Worm (Caenorhabditis elegans) whole organism, young adult: ENCODE results near the gene algn-2.

Source experiments
- B0019.2 ChIP-seq: fragments of 200-800 bp; sonication (Bioruptor generic); conservative IDR thresholded peaks from 2 replicates; pipeline ENCODE4 v1.3.6; 2022; ENCODE audit warnings: missing genetic modification reagents, missing genetic modification characterization, missing compliant biosample characterization
- B0336.3 ChIP-seq: fragments of 200-800 bp; sonication (Bioruptor generic); IDR thresholded peaks from 2 replicates; pipeline ENCODE4 v1.3.6; 2022; ENCODE audit warnings: missing genetic modification characterization, missing compliant biosample characterization
- F52B5.7 ChIP-seq: sonication (generic microtip); optimal IDR thresholded peaks from 2 replicates; lab custom pipeline; 2016; ENCODE audit warnings: mild to moderate bottlenecking, missing genetic modification characterization, missing compliant biosample characterization
- K12H6.12 ChIP-seq: fragments of 200-800 bp; sonication (Bioruptor generic); optimal IDR thresholded peaks from 2 replicates; lab custom pipeline; 2018; ENCODE audit warnings: mild to moderate bottlenecking, missing genetic modification characterization, missing compliant biosample characterization
- T07F8.4 ChIP-seq: sonication (generic microtip); optimal IDR thresholded peaks from 2 replicates; lab custom pipeline; 2016; ENCODE audit warnings: mild to moderate bottlenecking, missing genetic modification characterization, moderate library complexity, missing compliant biosample characterization
- T26A5.8 ChIP-seq: sonication (generic microtip); optimal IDR thresholded peaks from 2 replicates; lab custom pipeline; 2016; ENCODE audit warnings: missing genetic modification characterization, missing compliant biosample characterization
- Y56A3A.18 ChIP-seq: fragments of 200-800 bp; sonication (Bioruptor generic); IDR thresholded peaks from 2 replicates; pipeline ENCODE4 v1.3.6; 2022; ENCODE audit warnings: missing genetic modification reagents, missing genetic modification characterization, missing compliant biosample characterization
- Y95B8A.8 ChIP-seq: fragments of 200-800 bp; sonication (Bioruptor generic); IDR thresholded peaks from 2 replicates; pipeline ENCODE4 v1.3.6; 2022; ENCODE audit warnings: missing genetic modification reagents, missing genetic modification characterization, missing compliant biosample characterization
- atf-7 ChIP-seq: sonication (generic microtip); optimal IDR thresholded peaks from 2 replicates; lab custom pipeline; 2017; ENCODE audit warnings: mild to moderate bottlenecking, missing genetic modification characterization, missing compliant biosample characterization
- attf-5 ChIP-seq: fragments of 200-800 bp; sonication (Bioruptor generic); optimal IDR thresholded peaks from 2 replicates; lab custom pipeline; 2018; ENCODE audit warnings: mild to moderate bottlenecking, missing genetic modification characterization, missing compliant biosample characterization
- bed-1 ChIP-seq: fragments of 200-800 bp; sonication (Bioruptor generic); IDR thresholded peaks from 2 replicates; pipeline ENCODE4 v1.3.6; 2022; ENCODE audit warnings: missing genetic modification reagents, missing genetic modification characterization, missing compliant biosample characterization
- ceh-100 ChIP-seq: fragments of 200-800 bp; sonication (Bioruptor generic); IDR thresholded peaks from 2 replicates; pipeline ENCODE4 v1.3.6; 2022; ENCODE audit warnings: missing genetic modification reagents, missing genetic modification characterization, missing compliant biosample characterization
- ceh-27 ChIP-seq: fragments of 200-800 bp; sonication (Bioruptor generic); optimal IDR thresholded peaks from 2 replicates; lab custom pipeline; 2018; ENCODE audit warnings: mild to moderate bottlenecking, missing genetic modification characterization, moderate library complexity, missing compliant biosample characterization
- ceh-40 ChIP-seq: fragments of 200-800 bp; sonication (Bioruptor generic); IDR thresholded peaks from 2 replicates; pipeline ENCODE4 v1.3.6; 2022; ENCODE audit warnings: missing genetic modification characterization, missing compliant biosample characterization
- ceh-79 ChIP-seq: sonication (generic microtip); optimal IDR thresholded peaks from 2 replicates; lab custom pipeline; 2017; ENCODE audit warnings: mild to moderate bottlenecking, missing genetic modification characterization, missing compliant biosample characterization
- chd-7 ChIP-seq: sonication (generic microtip); optimal IDR thresholded peaks from 2 replicates; lab custom pipeline; 2016; ENCODE audit warnings: mild to moderate bottlenecking, missing genetic modification characterization, moderate library complexity, missing compliant biosample characterization
- die-1 ChIP-seq: sonication (generic microtip); optimal IDR thresholded peaks from 2 replicates; lab custom pipeline; 2016; ENCODE audit warnings: missing genotype, mild to moderate bottlenecking, missing genetic modification characterization, missing compliant biosample characterization
- efl-1 ChIP-seq: fragments of 150-350 bp; optimal IDR thresholded peaks from 2 replicates; lab custom pipeline; 2014; ENCODE audit warnings: missing biosample characterization, missing genetic modification reagents, missing genetic modification characterization
- fkh-3 ChIP-seq: sonication (generic microtip); optimal IDR thresholded peaks from 2 replicates; lab custom pipeline; 2016; ENCODE audit warnings: mild to moderate bottlenecking, missing genetic modification characterization, missing compliant biosample characterization
- him-1 ChIP-seq: sonication (generic microtip); optimal IDR thresholded peaks from 2 replicates; lab custom pipeline; 2016; ENCODE audit warnings: missing genotype, missing genetic modification reagents, missing genetic modification characterization, missing compliant biosample characterization
- hsf-1 ChIP-seq: fragments of 200-800 bp; sonication (Bioruptor generic); IDR thresholded peaks from 2 replicates; pipeline ENCODE4 v1.3.6; 2022; ENCODE audit warnings: missing genetic modification reagents, missing genetic modification characterization, missing compliant biosample characterization
- let-607 ChIP-seq, 2 experiments: fragments of 200-800 bp in 1 of 2; sonication (Bioruptor generic) in 1 of 2; sonication (generic microtip) in 1 of 2; optimal IDR thresholded peaks; 2 replicates each; lab custom pipeline; 2016 to 2018; ENCODE audit warnings: mild to moderate bottlenecking in 2 of 2, missing compliant biosample characterization in 2 of 2, missing genetic modification characterization in 2 of 2, moderate library complexity in 2 of 2, missing genotype in 1 of 2
- lin-26 ChIP-seq: fragments of 200-800 bp; sonication (Bioruptor generic); IDR thresholded peaks from 2 replicates; pipeline ENCODE4 v1.3.6; 2022; ENCODE audit warnings: missing genetic modification reagents, missing genetic modification characterization, missing compliant biosample characterization
- lin-40 ChIP-seq: sonication (generic microtip); optimal IDR thresholded peaks from 2 replicates; lab custom pipeline; 2016; ENCODE audit warnings: missing genetic modification characterization, mild to moderate bottlenecking, missing compliant biosample characterization, missing genotype, missing genetic modification reagents
- lin-54 ChIP-seq: fragments of 200-800 bp; sonication (Bioruptor generic); optimal IDR thresholded peaks from 2 replicates; lab custom pipeline; 2018; ENCODE audit warnings: mild to moderate bottlenecking, missing genetic modification characterization, missing compliant biosample characterization
- lir-1 ChIP-seq: fragments of 200-800 bp; sonication (Bioruptor generic); conservative IDR thresholded peaks from 2 replicates; pipeline ENCODE4 v1.3.6; 2022; ENCODE audit warnings: missing genetic modification reagents, missing genetic modification characterization, missing compliant biosample characterization
- madf-10 ChIP-seq: sonication (generic microtip); optimal IDR thresholded peaks from 2 replicates; lab custom pipeline; 2016; ENCODE audit warnings: mild to moderate bottlenecking, missing genetic modification characterization, missing compliant biosample characterization
- madf-3 ChIP-seq: fragments of 200-800 bp; sonication (Bioruptor generic); IDR thresholded peaks from 2 replicates; pipeline ENCODE4 v1.3.6; 2022; ENCODE audit warnings: missing genetic modification reagents, missing genetic modification characterization, missing compliant biosample characterization
- madf-6 ChIP-seq: fragments of 200-800 bp; sonication (Bioruptor generic); IDR thresholded peaks from 2 replicates; pipeline ENCODE4 v1.3.6; 2022; ENCODE audit warnings: missing genetic modification reagents, missing genetic modification characterization, missing compliant biosample characterization
- madf-8 ChIP-seq: fragments of 200-800 bp; sonication (Bioruptor generic); conservative IDR thresholded peaks from 2 replicates; pipeline ENCODE4 v1.3.6; 2022; ENCODE audit warnings: missing genetic modification reagents, missing genetic modification characterization, missing compliant biosample characterization
- nfyb-1 ChIP-seq: fragments of 200-800 bp; sonication (Bioruptor generic); IDR thresholded peaks from 2 replicates; pipeline ENCODE4 v1.3.6; 2022; ENCODE audit warnings: missing genetic modification reagents, missing genetic modification characterization, missing compliant biosample characterization
- nhr-80 ChIP-seq: sonication (generic microtip); optimal IDR thresholded peaks from 2 replicates; lab custom pipeline; 2016; ENCODE audit warnings: missing genetic modification characterization, missing compliant biosample characterization
- nhr-90 ChIP-seq: sonication (generic microtip); optimal IDR thresholded peaks from 2 replicates; lab custom pipeline; 2016; ENCODE audit warnings: missing genotype, mild to moderate bottlenecking, missing genetic modification characterization, missing compliant biosample characterization
- pbrm-1 ChIP-seq: fragments of 200-800 bp; sonication (Bioruptor generic); IDR thresholded peaks from 2 replicates; pipeline ENCODE4 v1.3.6; 2022; ENCODE audit warnings: missing genetic modification reagents, missing genetic modification characterization, missing compliant biosample characterization
- rcor-1 ChIP-seq: fragments of 200-800 bp; sonication (Bioruptor generic); IDR thresholded peaks from 2 replicates; pipeline ENCODE4 v1.3.6; 2022; ENCODE audit warnings: missing genetic modification reagents, missing genetic modification characterization, missing compliant biosample characterization
- rec-8 ChIP-seq, 2 experiments: sonication (generic microtip); optimal IDR thresholded peaks; 2 replicates each; lab custom pipeline; 2016; ENCODE audit warnings: mild to moderate bottlenecking in 2 of 2, missing genetic modification characterization in 2 of 2, missing genetic modification reagents in 2 of 2, missing genotype in 2 of 2, missing biosample characterization in 1 of 2, missing compliant biosample characterization in 1 of 2, moderate library complexity in 1 of 2
- sdz-38 ChIP-seq: sonication (generic microtip); optimal IDR thresholded peaks from 2 replicates; lab custom pipeline; 2016; ENCODE audit warnings: missing genotype, missing genetic modification characterization, missing compliant biosample characterization
- snpc-1.3 ChIP-seq: sonication (generic microtip); optimal IDR thresholded peaks from 2 replicates; lab custom pipeline; 2017; ENCODE audit warnings: missing genetic modification characterization, mild to moderate bottlenecking, missing compliant biosample characterization, antibody characterized with exemption, moderate library complexity, missing genotype, missing genetic modification reagents; ENCODE audit not compliant: insufficient read depth
- snpc-3.4 ChIP-seq: sonication (generic microtip); optimal IDR thresholded peaks from 2 replicates; lab custom pipeline; 2017; ENCODE audit warnings: missing genetic modification characterization, mild to moderate bottlenecking, missing compliant biosample characterization, antibody characterized with exemption, moderate library complexity, missing genotype, missing genetic modification reagents
- snpc-4 ChIP-seq, 5 experiments: fragments of 150-350 bp in 1 of 5; sonication (generic microtip) in 4 of 5; optimal IDR thresholded peaks; 2 replicates each; lab custom pipeline; 2014 to 2018; ENCODE audit warnings: missing genetic modification characterization in 5 of 5, missing biosample characterization in 3 of 5, antibody characterized with exemption in 2 of 5, mild to moderate bottlenecking in 2 of 5, missing compliant biosample characterization in 2 of 5, missing genotype in 2 of 5, moderate library complexity in 2 of 5, missing genetic modification reagents in 1 of 5
- tlf-1 ChIP-seq: fragments of 200-800 bp; sonication (Bioruptor generic); optimal IDR thresholded peaks from 2 replicates; lab custom pipeline; 2018; ENCODE audit warnings: mild to moderate bottlenecking, missing genetic modification characterization, missing compliant biosample characterization
- zim-3 ChIP-seq: sonication (generic microtip); optimal IDR thresholded peaks from 2 replicates; lab custom pipeline; 2017; ENCODE audit warnings: mild to moderate bottlenecking, missing genetic modification characterization, moderate library complexity, missing compliant biosample characterization
- ztf-22 ChIP-seq: fragments of 200-800 bp; sonication (Bioruptor generic); optimal IDR thresholded peaks from 2 replicates; lab custom pipeline; 2018; ENCODE audit warnings: mild to moderate bottlenecking, missing genetic modification characterization, moderate library complexity, missing compliant biosample characterization
- ztf-3 ChIP-seq: fragments of 200-800 bp; sonication (Bioruptor generic); optimal IDR thresholded peaks from 2 replicates; lab custom pipeline; 2018; ENCODE audit warnings: mild to moderate bottlenecking, missing genetic modification characterization, missing compliant biosample characterization

Gene algn-2

ce11 chrII:5336035-5336376, 39.1 kb upstream of the algn-2 start (continued):
- no peak for TF ChIP-seq ceh-27 (GFP tag; lab: Kevin White, UChicago)
- TF ChIP-seq ceh-100 (GFP tag; lab: Robert Waterston, UW), result 0 out of 2 replicates have a peak, but pooled peaks have one; percentile 15
- no peak for TF ChIP-seq fkh-3 (tag; lab: Kevin White, UChicago)
- TF ChIP-seq nfyb-1 (GFP tag; lab: Robert Waterston, UW), result 0 out of 2 replicates have a peak, but pooled peaks have one; percentile 55
- no peak for TF ChIP-seq ztf-22 (GFP tag; lab: Kevin White, UChicago)
- TF ChIP-seq lir-1 (GFP tag; lab: Robert Waterston, UW), result no peak
- no peak for TF ChIP-seq sdz-38 (tag; lab: Kevin White, UChicago)
- TF ChIP-seq madf-10, result no peak
- TF ChIP-seq chd-7 (tag; lab: Kevin White, UChicago), result peak; percentile 24
- TF ChIP-seq bed-1 (GFP tag; lab: Robert Waterston, UW), result no peak
- TF ChIP-seq ztf-3 (GFP tag; lab: Kevin White, UChicago), result no peak
- peak; percentile 68 for TF ChIP-seq zim-3 (tag; lab: Kevin White, UChicago)
- no peak for TF ChIP-seq madf-8 (GFP tag; lab: Robert Waterston, UW)
- peak; percentile 32; the same call in 1 of the 2 replicates for TF ChIP-seq rcor-1
- peak; percentile 38 for TF ChIP-seq F52B5.7 (tag; lab: Kevin White, UChicago)
- 0 out of 2 replicates have a peak, but pooled peaks have one; percentile 27 for TF ChIP-seq madf-6 (GFP tag; lab: Robert Waterston, UW)
- no peak for TF ChIP-seq lin-40 (tag; lab: Kevin White, UChicago)
- TF ChIP-seq pbrm-1 (GFP tag; lab: Robert Waterston, UW), result 0 out of 2 replicates have a peak, but pooled peaks have one; percentile 42
- no peak for TF ChIP-seq him-1
- TF ChIP-seq Y95B8A.8 (GFP tag; lab: Robert Waterston, UW), result no peak
- TF ChIP-seq K12H6.12, result peak; percentile 0
- TF ChIP-seq hsf-1 (GFP tag; lab: Robert Waterston, UW), result no peak
- no peak for TF ChIP-seq tlf-1 (GFP tag; lab: Kevin White, UChicago)
- peak in 1 of 2 experiments; percentile 17 for TF ChIP-seq let-607 (tag; optimal IDR thresholded peaks at IDR 0.05; lab: Kevin White, UChicago)
- no peak for TF ChIP-seq T07F8.4

ce11 chrII:5336660-5337494, 38.2 kb upstream of the algn-2 start:
- TF ChIP-seq B0019.2 (GFP tag; lab: Robert Waterston, UW), result no peak
- 0 out of 2 replicates have a peak, but pooled peaks have one; percentile 43 for TF ChIP-seq ceh-40 (GFP tag; lab: Robert Waterston, UW)
- no peak for TF ChIP-seq T07F8.4
- TF ChIP-seq snpc-3.4 (tag; lab: Kevin White, UChicago), result no peak
- no peak for TF ChIP-seq T26A5.8 (tag; lab: Kevin White, UChicago)
- no peak for TF ChIP-seq rec-8 (tag; optimal IDR thresholded peaks at IDR 0.05; lab: Kevin White, UChicago)
- 0 out of 2 replicates have a peak, but pooled peaks have one; percentile 36 for TF ChIP-seq B0336.3 (GFP tag; lab: Robert Waterston, UW)
- no peak for TF ChIP-seq madf-6 (GFP tag; lab: Robert Waterston, UW)
- no peak for TF ChIP-seq snpc-1.3 (tag; lab: Kevin White, UChicago)
- peak; percentile 22 for TF ChIP-seq efl-1 (GFP tag; lab: Kevin White, UChicago)
- no peak for TF ChIP-seq ztf-22 (GFP tag; lab: Kevin White, UChicago)
- peak; percentile 43; the same call in 1 of the 2 replicates for TF ChIP-seq pbrm-1 (GFP tag; lab: Robert Waterston, UW)
- peak; percentile 32 for TF ChIP-seq nhr-80
- TF ChIP-seq ceh-79, result no peak
- TF ChIP-seq lin-54, result peak; percentile 30
- TF ChIP-seq madf-3, result no peak
- peak; percentile 63 for TF ChIP-seq ceh-27 (GFP tag; lab: Kevin White, UChicago)
- TF ChIP-seq snpc-4 (GFP tag; optimal IDR thresholded peaks at IDR 0.05; lab: Kevin White, UChicago), result no peak
- TF ChIP-seq snpc-4 (tag; optimal IDR thresholded peaks at IDR 0.05; lab: Kevin White, UChicago), result peak in 2 of 4 experiments; percentile 3 to 34
- TF ChIP-seq nhr-90 (tag; lab: Kevin White, UChicago), result no peak
- peak; percentile 27 for TF ChIP-seq atf-7 (tag; lab: Kevin White, UChicago)
- TF ChIP-seq die-1 (tag; lab: Kevin White, UChicago), result peak; percentile 5
- TF ChIP-seq attf-5 (GFP tag; lab: Kevin White, UChicago), result peak; percentile 12
- no peak for TF ChIP-seq tlf-1 (GFP tag; lab: Kevin White, UChicago)
- TF ChIP-seq Y56A3A.18, result no peak
- 0 out of 2 replicates have a peak, but pooled peaks have one; percentile 44 for TF ChIP-seq lin-26 (GFP tag; lab: Robert Waterston, UW)
- TF ChIP-seq Y95B8A.8 (GFP tag; lab: Robert Waterston, UW), result no peak
